Worm (Caenorhabditis elegans): ENCODE data around the gene C25D7.15.

ce11 chrV:15065837-15066348, 6.3 kb downstream of the C25D7.15 start, which contains the start of gene otub-1:
- TF ChIP-seq ztf-11 (tag; optimal IDR thresholded peaks at IDR 0.05) (no peak), nfya-1 (tag; optimal IDR thresholded peaks at IDR 0.05; ENCODE audit: insufficient read depth) (no peak), fos-1 (tag; optimal IDR thresholded peaks at IDR 0.05) (no peak), skn-1 (tag; optimal IDR thresholded peaks at IDR 0.05) (no peak), ama-1 (optimal IDR thresholded peaks at IDR 0.05) (no peak), nhr-12 (tag; optimal IDR thresholded peaks at IDR 0.05) (no peak), ceh-16 (tag; optimal IDR thresholded peaks at IDR 0.05) (no peak), ztf-4 (tag; optimal IDR thresholded peaks at IDR 0.05) (no peak), ZK546.5 (tag; optimal IDR thresholded peaks at IDR 0.05) (no peak)

Measured in whole organism, L3 larva.